Worm (Caenorhabditis elegans) whole organism, L4 larva: ENCODE measurements around the gene stdh-3.

ENCODE experiments used
- D1046.2 ChIP-seq: fragments of 200-800 bp; sonication (Bioruptor generic); IDR thresholded peaks from 2 replicates; pipeline ENCODE4 v1.3.6; 2022; ENCODE audit warnings: missing genetic modification characterization, missing compliant biosample characterization
- Y75B8A.6 ChIP-seq: fragments of 200-800 bp; sonication (Bioruptor generic); IDR thresholded peaks from 2 replicates; pipeline ENCODE4 v1.3.6; 2022; ENCODE audit warnings: missing genetic modification reagents, missing genetic modification characterization, missing compliant biosample characterization
- ceh-32 ChIP-seq: sonication (generic microtip); optimal IDR thresholded peaks from 2 replicates; lab custom pipeline; 2016; ENCODE audit warnings: mild to moderate bottlenecking, missing genetic modification characterization, missing compliant biosample characterization; ENCODE audit not compliant: poor library complexity
- ceh-62 ChIP-seq: sonication (generic microtip); optimal IDR thresholded peaks from 2 replicates; lab custom pipeline; 2017; ENCODE audit warnings: missing biosample characterization, missing genetic modification characterization
- duxl-1 ChIP-seq: sonication (generic microtip); optimal IDR thresholded peaks from 2 replicates; lab custom pipeline; 2016; ENCODE audit warnings: mild to moderate bottlenecking, missing genetic modification characterization, moderate library complexity, missing compliant biosample characterization; ENCODE audit not compliant: poor library complexity
- hlh-11 ChIP-seq: fragments of 200-800 bp; sonication (Bioruptor generic); optimal IDR thresholded peaks from 2 replicates; lab custom pipeline; 2018; ENCODE audit warnings: mild to moderate bottlenecking, missing genetic modification characterization, missing compliant biosample characterization
- lin-13 ChIP-seq: fragments of 150-350 bp; optimal IDR thresholded peaks from 2 replicates; lab custom pipeline; 2014; ENCODE audit warnings: missing biosample characterization, missing genetic modification reagents, missing genetic modification characterization
- nhr-237 ChIP-seq: sonication (generic microtip); optimal IDR thresholded peaks from 2 replicates; lab custom pipeline; 2017; ENCODE audit warnings: missing biosample characterization, missing genetic modification characterization
- snpc-4 ChIP-seq: fragments of 150-350 bp; optimal IDR thresholded peaks from 2 replicates; lab custom pipeline; 2014; ENCODE audit warnings: missing biosample characterization, missing genetic modification characterization
- unc-130 ChIP-seq: sonication (generic microtip); optimal IDR thresholded peaks from 2 replicates; lab custom pipeline; 2016; ENCODE audit warnings: missing genetic modification reagents, missing genetic modification characterization, missing compliant biosample characterization
- unc-62 ChIP-seq, 3 experiments: fragments of 150-350 bp in 1 of 3; sonication (generic microtip); optimal IDR thresholded peaks in 2 of 3; peaks in 1 of 3; 1 replicate in 1 of 3; 2 replicates in 2 of 3; lab custom pipeline; 2014 to 2017; ENCODE audit warnings: missing biosample characterization in 3 of 3, missing genetic modification characterization in 3 of 3, missing genetic modification reagents in 3 of 3, missing genotype in 1 of 3
- zag-1 ChIP-seq: fragments of 150-350 bp; optimal IDR thresholded peaks from 2 replicates; lab custom pipeline; 2014; ENCODE audit warnings: missing biosample characterization, missing genetic modification characterization
- zip-11 ChIP-seq: fragments of 200-800 bp; sonication (Bioruptor generic); IDR thresholded peaks from 2 replicates; pipeline ENCODE4 v1.3.6; 2022; ENCODE audit warnings: missing genetic modification characterization, missing compliant biosample characterization

- TF ChIP-seq ceh-62 (tag; lab: Kevin White, UChicago) (no peak), nhr-237 (tag; lab: Kevin White, UChicago) (no peak), lin-13 (GFP tag; lab: Kevin White, UChicago) (no peak), unc-62 (GFP tag; optimal IDR thresholded peaks at IDR 0.05 in 1 of 2; lab: Kevin White, UChicago) (no peak), unc-62 (tag; optimal IDR thresholded peaks at IDR 0.05; lab: Kevin White, UChicago) (no peak), hlh-11 (no peak), D1046.2 (GFP tag; lab: Robert Waterston, UW) (no peak), Y75B8A.6 (no peak), zag-1 (tag; lab: Kevin White, UChicago) (no peak), ceh-32 (no peak), snpc-4 (tag; lab: Kevin White, UChicago) (no peak), duxl-1 (tag; lab: Kevin White, UChicago) (no peak), unc-130 (GFP tag; lab: Kevin White, UChicago) (no peak), zip-11 (GFP tag; lab: Robert Waterston, UW) (no peak)
These were observed 5.2 kb upstream of the stdh-3 start, which contains the start of gene oac-3 for ce11 chrV:13899213-13899612.
